Fruit fly (Drosophila melanogaster) whole organism: ENCODE measurements around the gene Pisd.

Experiments
- CG8478 ChIP-seq: fragments of >200 bp; optimal IDR thresholded peaks from 2 replicates; lab custom pipeline; 2018; ENCODE audit warnings: inconsistent platforms
- Dll ChIP-seq: fragments of >200 bp; optimal IDR thresholded peaks from 2 replicates; lab custom pipeline; 2017
- EcR ChIP-seq, 2 experiments: fragments of >200 bp; optimal IDR thresholded peaks; 2 replicates each; lab custom pipeline; 2017; ENCODE audit warnings: missing biosample characterization in 2 of 2, missing genetic modification characterization in 2 of 2, missing genetic modification reagents in 2 of 2
- pan ChIP-seq: fragments of >200 bp; optimal IDR thresholded peaks from 2 replicates; lab custom pipeline; 2017
- psq ChIP-seq: fragments of >200 bp; optimal IDR thresholded peaks from 2 replicates; lab custom pipeline; 2017
- usp ChIP-seq: fragments of >200 bp; optimal IDR thresholded peaks from 2 replicates; lab custom pipeline; 2017; ENCODE audit warnings: missing biosample characterization, missing genetic modification characterization, mixed read lengths

Gene Pisd

dm6 chr3R:24050690-24051440 lies at the start of gene Pisd, which contains the start of gene Atg6:
Gene Pisd, plus strand, starts transcription at chr3R:24050783.
Gene Atg6, minus strand, starts transcription at chr3R:24050782.
- TF ChIP-seq psq (lab: Kevin White, UChicago) (no peak), EcR (GFP tag; optimal IDR thresholded peaks at IDR 0.05; lab: Kevin White, UChicago) (no peak), pan (lab: Kevin White, UChicago) (no peak), usp (GFP tag; lab: Kevin White, UChicago) (no peak), CG8478 (lab: Kevin White, UChicago) (no peak), Dll (lab: Kevin White, UChicago) (no peak)

- TF ChIP-seq psq (lab: Kevin White, UChicago) (no peak), pan (lab: Kevin White, UChicago) (no peak), EcR (GFP tag; optimal IDR thresholded peaks at IDR 0.05; lab: Kevin White, UChicago) (no peak), Dll (lab: Kevin White, UChicago) (no peak), CG8478 (lab: Kevin White, UChicago) (no peak), usp (GFP tag; lab: Kevin White, UChicago) (no peak)
Measured at dm6 chr3R:24001150-24001549, 49.4 kb upstream of the Pisd start.

dm6 chr3R:24003948-24004347 lies 46.6 kb upstream of the Pisd start:
- TF ChIP-seq psq (lab: Kevin White, UChicago) = no peak
- TF ChIP-seq usp (GFP tag; lab: Kevin White, UChicago) = no peak
- no peak for TF ChIP-seq pan (lab: Kevin White, UChicago)
- no peak for TF ChIP-seq Dll (lab: Kevin White, UChicago)
- no peak for TF ChIP-seq CG8478 (lab: Kevin White, UChicago)
- TF ChIP-seq EcR (GFP tag; optimal IDR thresholded peaks at IDR 0.05; lab: Kevin White, UChicago) = no peak

dm6 chr3R:24006449-24007159 lies 44.0 kb upstream of the Pisd start:
- TF ChIP-seq psq (lab: Kevin White, UChicago) (no peak), EcR (GFP tag; optimal IDR thresholded peaks at IDR 0.05; lab: Kevin White, UChicago) (no peak), CG8478 (lab: Kevin White, UChicago) (no peak), usp (GFP tag; lab: Kevin White, UChicago) (no peak), Dll (lab: Kevin White, UChicago) (no peak)

- TF ChIP-seq psq (lab: Kevin White, UChicago) (no peak), usp (GFP tag; lab: Kevin White, UChicago) (no peak), EcR (GFP tag; optimal IDR thresholded peaks at IDR 0.05; lab: Kevin White, UChicago) (no peak), pan (lab: Kevin White, UChicago) (no peak), CG8478 (lab: Kevin White, UChicago) (no peak), Dll (lab: Kevin White, UChicago) (no peak)
Measured at dm6 chr3R:24007775-24008506, 42.6 kb upstream of the Pisd start.

- TF ChIP-seq EcR (GFP tag; optimal IDR thresholded peaks at IDR 0.05; lab: Kevin White, UChicago) (no peak), usp (GFP tag; lab: Kevin White, UChicago) (no peak), Dll (lab: Kevin White, UChicago) (no peak), psq (lab: Kevin White, UChicago) (no peak), CG8478 (lab: Kevin White, UChicago) (no peak), pan (lab: Kevin White, UChicago) (no peak)
Measured at dm6 chr3R:24008887-24009286, 41.7 kb upstream of the Pisd start.

- TF ChIP-seq psq (lab: Kevin White, UChicago) (no peak), CG8478 (lab: Kevin White, UChicago) (no peak), usp (GFP tag; lab: Kevin White, UChicago) (no peak), EcR (GFP tag; optimal IDR thresholded peaks at IDR 0.05; lab: Kevin White, UChicago) (no peak), Dll (lab: Kevin White, UChicago) (no peak), pan (lab: Kevin White, UChicago) (no peak)
Measured at dm6 chr3R:24010637-24011214, 39.9 kb upstream of the Pisd start.

dm6 chr3R:24012038-24012693 lies 38.4 kb upstream of the Pisd start:
- no peak for TF ChIP-seq pan (lab: Kevin White, UChicago)
- TF ChIP-seq EcR (GFP tag; optimal IDR thresholded peaks at IDR 0.05; lab: Kevin White, UChicago) = no peak
- TF ChIP-seq CG8478 (lab: Kevin White, UChicago) = no peak

- TF ChIP-seq usp (GFP tag; lab: Kevin White, UChicago) (no peak), Dll (lab: Kevin White, UChicago) (no peak), psq (lab: Kevin White, UChicago) (no peak), CG8478 (lab: Kevin White, UChicago) (no peak), pan (lab: Kevin White, UChicago) (no peak), EcR (GFP tag; optimal IDR thresholded peaks at IDR 0.05; lab: Kevin White, UChicago) (no peak)
Measured at dm6 chr3R:24014600-24014999, 36.0 kb upstream of the Pisd start.

dm6 chr3R:24015449-24015848 lies 35.1 kb upstream of the Pisd start:
- no peak for TF ChIP-seq pan (lab: Kevin White, UChicago)
- TF ChIP-seq usp (GFP tag; lab: Kevin White, UChicago) = no peak
- no peak for TF ChIP-seq CG8478 (lab: Kevin White, UChicago)
- no peak for TF ChIP-seq psq (lab: Kevin White, UChicago)
- TF ChIP-seq EcR (GFP tag; optimal IDR thresholded peaks at IDR 0.05; lab: Kevin White, UChicago) = no peak
